Worm (Caenorhabditis elegans) whole organism, L4/young adult: ENCODE data around the gene T15B12.1.

Source experiments
- W03F9.2 ChIP-seq: fragments of 150-350 bp; optimal IDR thresholded peaks from 2 replicates; lab custom pipeline; 2014; ENCODE audit warnings: missing biosample characterization, missing genetic modification characterization
- him-1 ChIP-seq: sonication (generic microtip); optimal IDR thresholded peaks from 2 replicates; lab custom pipeline; 2016; ENCODE audit warnings: missing genotype, missing genetic modification reagents, missing genetic modification characterization, missing compliant biosample characterization

- no peak for TF ChIP-seq W03F9.2
- no peak for TF ChIP-seq him-1 (tag; lab: Kevin White, UChicago)
Measured at ce11 chrIII:5280228-5280627, 7.7 kb upstream of the T15B12.1 start.
